Fruit fly (Drosophila melanogaster): ENCODE data around the gene Nelf-A.

DNA sequence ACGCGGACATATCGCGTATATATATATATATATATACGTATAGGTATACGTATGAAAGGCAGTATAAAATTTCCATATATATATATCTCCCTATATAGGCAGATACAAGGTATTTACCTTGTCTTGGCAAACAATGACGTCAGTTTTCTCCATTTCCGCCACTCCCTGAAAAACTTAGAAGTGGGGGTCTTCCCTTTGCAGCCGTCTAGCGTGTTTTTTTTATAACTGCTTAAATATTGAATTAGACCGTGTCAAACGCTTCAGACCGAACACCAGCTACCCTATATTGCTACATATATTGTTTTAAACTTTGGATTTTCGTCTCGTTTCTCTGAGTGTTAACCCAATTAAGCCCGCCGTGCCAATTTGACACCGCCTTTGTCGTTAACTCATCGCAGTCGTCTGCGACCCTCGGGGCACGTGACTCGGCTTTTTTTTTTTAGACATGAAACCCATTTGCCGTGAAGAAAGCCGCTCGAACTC, 46.8 kb upstream of the Nelf-A start:
- TF ChIP-seq CG17806 (tag; optimal IDR thresholded peaks at IDR 0.05) (no peak), EcR (GFP tag; optimal IDR thresholded peaks at IDR 0.05) (no peak), CG4496 (GFP tag; IDR thresholded peaks at IDR 0.05) (no peak), CG8159 (tag; optimal IDR thresholded peaks at IDR 0.05) (no peak)

Measured in whole organism, pupa.